Worm (Caenorhabditis elegans): ENCODE results near the gene clec-223.

Gene clec-223

DNA sequence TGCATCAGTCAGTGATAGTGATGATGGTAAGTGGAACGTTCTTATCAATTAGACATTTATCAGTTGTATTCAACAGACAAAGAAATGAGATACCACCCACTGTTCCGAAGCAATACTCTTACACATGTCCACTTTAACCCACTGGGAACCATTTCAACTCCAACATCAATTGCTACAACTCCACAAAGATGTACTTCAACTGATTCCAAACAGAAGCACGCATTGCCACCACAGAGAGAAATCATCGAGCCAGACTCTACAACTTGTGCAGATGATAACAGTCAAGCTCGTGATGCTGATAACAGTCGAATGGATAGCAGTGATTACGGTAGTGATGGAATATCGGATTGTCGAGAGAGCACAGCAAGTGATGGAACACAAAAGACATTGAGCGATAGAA, 37.1 kb upstream of the clec-223 start:
- TF ChIP-seq mab-5 (tag; optimal IDR thresholded peaks at IDR 0.05) (no peak), lsy-2 (tag; optimal IDR thresholded peaks at IDR 0.05) (peak in 1 of 2 experiments; percentile 7), fos-1 (tag; optimal IDR thresholded peaks at IDR 0.05) (peak; percentile 64)

ce11 chrV:11239187-11239725, 33.7 kb upstream of the clec-223 start, which contains the start of the genes dvc-1 and ima-1:
Gene dvc-1 (minus strand): TSS chrV:11239331.
Gene ima-1 (plus strand): TSS chrV:11239675.
- TF ChIP-seq Y55F3AM.14 (GFP tag; optimal IDR thresholded peaks at IDR 0.05) (no peak), nhr-237 (tag; optimal IDR thresholded peaks at IDR 0.05) (no peak), sem-4 (tag; optimal IDR thresholded peaks at IDR 0.05) (no peak), crh-2 (tag; optimal IDR thresholded peaks at IDR 0.05) (peak; percentile 66), ZK546.5 (tag; optimal IDR thresholded peaks at IDR 0.05) (no peak), egl-27 (tag; optimal IDR thresholded peaks at IDR 0.05) (no peak), ceh-16 (tag; optimal IDR thresholded peaks at IDR 0.05) (no peak), R02D3.7 (tag; optimal IDR thresholded peaks at IDR 0.05) (peak; percentile 89), F13H6.1 (tag; optimal IDR thresholded peaks at IDR 0.05) (peak; percentile 59), gmeb-1 (tag; optimal IDR thresholded peaks at IDR 0.05) (peak; percentile 69), ztf-4 (tag; optimal IDR thresholded peaks at IDR 0.05) (no peak), nhr-6 (tag; optimal IDR thresholded peaks at IDR 0.05) (no peak), blmp-1 (tag; optimal IDR thresholded peaks at IDR 0.05; ENCODE audit: insufficient read depth) (no peak), unc-39 (tag; optimal IDR thresholded peaks at IDR 0.05) (no peak), sma-3 (GFP tag; optimal IDR thresholded peaks at IDR 0.05) (peak; percentile 60), zag-1 (tag; optimal IDR thresholded peaks at IDR 0.05) (no peak), nhr-25 (tag; optimal IDR thresholded peaks at IDR 0.05) (peak; percentile 64), nhr-77 (tag; optimal IDR thresholded peaks at IDR 0.05) (no peak), lin-39 (tag; optimal IDR thresholded peaks at IDR 0.05) (no peak), elt-3 (tag; optimal IDR thresholded peaks at IDR 0.05) (no peak), C34F6.9 (tag; optimal IDR thresholded peaks at IDR 0.05) (peak; percentile 57), peb-1 (tag; optimal IDR thresholded peaks at IDR 0.05) (no peak), ceh-82 (tag; optimal IDR thresholded peaks at IDR 0.05) (peak; percentile 69), unc-55 (GFP tag; optimal IDR thresholded peaks at IDR 0.05) (no peak), nhr-12 (tag; optimal IDR thresholded peaks at IDR 0.05) (no peak), nhr-23 (tag; optimal IDR thresholded peaks at IDR 0.05) (no peak), unc-62 (GFP tag; optimal IDR thresholded peaks at IDR 0.05) (no peak), nhr-21 (tag; optimal IDR thresholded peaks at IDR 0.05) (peak; percentile 7), aly-2 (tag; optimal IDR thresholded peaks at IDR 0.05) (no peak), dmd-4 (tag; optimal IDR thresholded peaks at IDR 0.05) (no peak), nhr-11 (tag; optimal IDR thresholded peaks at IDR 0.05) (no peak), elt-1 (tag; optimal IDR thresholded peaks at IDR 0.05) (no peak), ama-1 (optimal IDR thresholded peaks at IDR 0.05) (no peak), mbf-1 (tag; optimal IDR thresholded peaks at IDR 0.05) (no peak), ztf-1 (GFP tag; conservative IDR thresholded peaks at IDR 0.05) (no peak), lin-13 (GFP tag; optimal IDR thresholded peaks at IDR 0.05) (no peak), mab-5 (tag; optimal IDR thresholded peaks at IDR 0.05) (no peak), skn-1 (tag; optimal IDR thresholded peaks at IDR 0.05) (no peak), alr-1 (tag; optimal IDR thresholded peaks at IDR 0.05) (no peak), nhr-10 (tag; optimal IDR thresholded peaks at IDR 0.05) (no peak), lin-11 (tag; optimal IDR thresholded peaks at IDR 0.05) (peak; percentile 62), lsy-2 (tag; optimal IDR thresholded peaks at IDR 0.05) (peak; percentile 25 to 73), nhr-129 (tag; optimal IDR thresholded peaks at IDR 0.05) (peak; percentile 65), ztf-11 (tag; optimal IDR thresholded peaks at IDR 0.05) (no peak), snpc-4 (tag; optimal IDR thresholded peaks at IDR 0.05) (no peak), fos-1 (tag; optimal IDR thresholded peaks at IDR 0.05) (peak; percentile 2), mdl-1 (tag; optimal IDR thresholded peaks at IDR 0.05) (no peak), sma-9 (GFP tag; optimal IDR thresholded peaks at IDR 0.05) (peak; percentile 32), sma-9 (tag; optimal IDR thresholded peaks at IDR 0.05) (no peak)
